Worm (Caenorhabditis elegans) whole organism, L4 larva: ENCODE results near the gene pxl-1.

ENCODE experiments used
- ceh-28 ChIP-seq: fragments of 150-350 bp; optimal IDR thresholded peaks from 2 replicates; lab custom pipeline; 2014; ENCODE audit warnings: missing biosample characterization, missing genetic modification reagents, missing genetic modification characterization
- ceh-82 ChIP-seq: sonication (generic microtip); optimal IDR thresholded peaks from 2 replicates; lab custom pipeline; 2017; ENCODE audit warnings: missing biosample characterization, missing genetic modification characterization
- ces-1 ChIP-seq: fragments of 150-350 bp; sonication (generic microtip); optimal IDR thresholded peaks from 4 replicates; lab custom pipeline; 2014; ENCODE audit warnings: missing biosample characterization, missing genetic modification reagents, missing genetic modification characterization
- egl-27 ChIP-seq: sonication (generic microtip); optimal IDR thresholded peaks from 3 replicates; lab custom pipeline; 2017; ENCODE audit warnings: missing biosample characterization, missing genetic modification reagents, missing genetic modification characterization
- nhr-77 ChIP-seq: fragments of 150-350 bp; optimal IDR thresholded peaks from 2 replicates; lab custom pipeline; 2014; ENCODE audit warnings: missing biosample characterization, missing genetic modification characterization
- pha-4 ChIP-seq, 2 experiments: fragments of 150-350 bp in 1 of 2; fragments of 200-800 bp in 1 of 2; sonication (Bioruptor generic) in 1 of 2; IDR thresholded peaks in 1 of 2; optimal IDR thresholded peaks in 1 of 2; 2 replicates each; pipeline versions ENCODE4 v1.3.6 to Lab custom; 2014 to 2022; ENCODE audit warnings: missing genetic modification characterization in 2 of 2, missing genetic modification reagents in 2 of 2, missing biosample characterization in 1 of 2, missing compliant biosample characterization in 1 of 2
- pqm-1 ChIP-seq: sonication (generic microtip); optimal IDR thresholded peaks from 2 replicates; lab custom pipeline; 2017; ENCODE audit warnings: missing biosample characterization, missing genetic modification characterization
- skn-1 ChIP-seq: fragments of 150-350 bp; optimal IDR thresholded peaks from 2 replicates; lab custom pipeline; 2014; ENCODE audit warnings: missing biosample characterization, missing genetic modification characterization
- unc-62 ChIP-seq, 3 experiments: fragments of 150-350 bp in 1 of 3; sonication (generic microtip); optimal IDR thresholded peaks in 2 of 3; peaks in 1 of 3; 1 replicate in 1 of 3; 2 replicates in 2 of 3; lab custom pipeline; 2014 to 2017; ENCODE audit warnings: missing biosample characterization in 3 of 3, missing genetic modification characterization in 3 of 3, missing genetic modification reagents in 3 of 3, missing genotype in 1 of 3
- ztf-11 ChIP-seq: fragments of 150-350 bp; optimal IDR thresholded peaks from 2 replicates; lab custom pipeline; 2014; ENCODE audit warnings: missing biosample characterization, missing genetic modification characterization

ce11 chrIII:5919799-5920387 lies 24.1 kb upstream of the pxl-1 start, which contains the start of the genes tdo-2 and C28H8.2:
- no peak for TF ChIP-seq ceh-28
- TF ChIP-seq unc-62 (GFP tag; optimal IDR thresholded peaks at IDR 0.05 in 1 of 2; lab: Kevin White, UChicago) = peak in 1 of 2 experiments; percentile 99
- TF ChIP-seq unc-62 (tag; optimal IDR thresholded peaks at IDR 0.05; lab: Kevin White, UChicago) = no peak
- no peak for TF ChIP-seq nhr-77 (tag; lab: Kevin White, UChicago)
- TF ChIP-seq skn-1 (tag; lab: Kevin White, UChicago) = no peak
- no peak for TF ChIP-seq ceh-82 (tag; lab: Kevin White, UChicago)
- no peak for TF ChIP-seq ztf-11 (tag; lab: Kevin White, UChicago)
- TF ChIP-seq ces-1 (GFP tag; lab: Kevin White, UChicago) = no peak
- no peak for TF ChIP-seq pha-4 (GFP tag; IDR thresholded peaks at IDR 0.05; lab: Robert Waterston, UW)
- no peak for TF ChIP-seq pha-4 (tag; optimal IDR thresholded peaks at IDR 0.05; lab: Kevin White, UChicago)
- TF ChIP-seq pqm-1 (tag; lab: Kevin White, UChicago) = no peak
- TF ChIP-seq egl-27 (tag; lab: Kevin White, UChicago) = no peak
